Fruit fly (Drosophila melanogaster) whole organism, embryonic: ENCODE results near the gene CG31776.
A peak's percentile ranks its signal among the peaks of the same experiment; 100 is the strongest.

ENCODE experiments used
- Atf3 ChIP-seq: fragments of 200-800 bp; sonication (Bioruptor generic); optimal IDR thresholded peaks from 3 replicates; lab custom pipeline; 2016; ENCODE audit warnings: missing biosample characterization, missing genetic modification characterization
- Awh ChIP-seq: fragments of 200-800 bp; sonication (Bioruptor generic); IDR thresholded peaks from 2 replicates; pipeline ENCODE4, ENCODE4 v1.3.6; 2022; ENCODE audit warnings: missing biosample characterization, missing genetic modification characterization
- Blimp-1 ChIP-seq: fragments of 200-800 bp; sonication (Bioruptor generic); optimal IDR thresholded peaks from 3 replicates; lab custom pipeline; 2018; ENCODE audit warnings: missing biosample characterization, missing genetic modification characterization, mild to moderate bottlenecking, moderate library complexity, missing genetic modification reagents
- CG10267 ChIP-seq: fragments of 200-800 bp; sonication (Bioruptor generic); optimal IDR thresholded peaks from 2 replicates; lab custom pipeline; 2018; ENCODE audit warnings: missing biosample characterization, mild to moderate bottlenecking, missing genetic modification characterization, moderate library complexity
- CG10979 ChIP-seq: fragments of 200-800 bp; sonication (Bioruptor generic); optimal IDR thresholded peaks from 2 replicates; lab custom pipeline; 2018; ENCODE audit warnings: missing biosample characterization, mild to moderate bottlenecking, missing genetic modification characterization, moderate library complexity
- CG11247 ChIP-seq: fragments of 200-800 bp; sonication (Bioruptor generic); IDR thresholded peaks from 2 replicates; pipeline ENCODE4 v1.3.6; 2022; ENCODE audit warnings: missing biosample characterization, missing genetic modification characterization
- CG12104 ChIP-seq: fragments of 200-800 bp; sonication (Bioruptor generic); optimal IDR thresholded peaks from 3 replicates; lab custom pipeline; 2016; ENCODE audit warnings: missing biosample characterization, missing genetic modification characterization
- CG12391 ChIP-seq: fragments of 200-800 bp; sonication (Bioruptor generic); optimal IDR thresholded peaks from 3 replicates; lab custom pipeline; 2018; ENCODE audit warnings: missing biosample characterization, mild to moderate bottlenecking, missing genetic modification characterization, moderate library complexity
- CG12942 ChIP-seq: fragments of 200-800 bp; sonication (Bioruptor generic); optimal IDR thresholded peaks from 3 replicates; lab custom pipeline; 2016; ENCODE audit warnings: missing biosample characterization, missing genetic modification characterization
- CG13894 ChIP-seq: fragments of 200-800 bp; sonication (Bioruptor generic); optimal IDR thresholded peaks from 3 replicates; lab custom pipeline; 2018; ENCODE audit warnings: missing biosample characterization, mild to moderate bottlenecking, missing genetic modification characterization, moderate library complexity
- CG15514 ChIP-seq: fragments of 200-800 bp; sonication (Bioruptor generic); optimal IDR thresholded peaks from 3 replicates; lab custom pipeline; 2017; ENCODE audit warnings: missing biosample characterization, missing genetic modification characterization, mild to moderate bottlenecking, moderate library complexity, missing genetic modification reagents
- CG16815 ChIP-seq: fragments of 200-800 bp; sonication (Bioruptor generic); optimal IDR thresholded peaks from 3 replicates; lab custom pipeline; 2017; ENCODE audit warnings: missing biosample characterization, mild to moderate bottlenecking, missing genetic modification characterization
- CG18262 ChIP-seq: fragments of 200-800 bp; optimal IDR thresholded peaks from 3 replicates; lab custom pipeline; 2019; ENCODE audit warnings: missing biosample characterization, mild to moderate bottlenecking, missing genetic modification characterization, moderate library complexity
- CG18476 ChIP-seq: fragments of 200-800 bp; sonication (Bioruptor generic); optimal IDR thresholded peaks from 2 replicates; lab custom pipeline; 2016; ENCODE audit warnings: missing biosample characterization, mild to moderate bottlenecking, missing genetic modification characterization
- CG3065 ChIP-seq: fragments of 200-800 bp; sonication (Bioruptor generic); optimal IDR thresholded peaks from 2 replicates; lab custom pipeline; 2016; ENCODE audit warnings: missing biosample characterization, missing genetic modification characterization
- CG3281 ChIP-seq: fragments of 200-800 bp; sonication (Bioruptor generic); optimal IDR thresholded peaks from 3 replicates; lab custom pipeline; 2017; ENCODE audit warnings: missing biosample characterization, mild to moderate bottlenecking, missing genetic modification characterization
- CG3847 ChIP-seq: fragments of 200-800 bp; sonication (Bioruptor generic); IDR thresholded peaks from 2 replicates; pipeline ENCODE4 v1.3.6; 2022; ENCODE audit warnings: missing biosample characterization, missing genetic modification characterization
- CG5180 ChIP-seq: fragments of 200-800 bp; sonication (Bioruptor generic); optimal IDR thresholded peaks from 3 replicates; lab custom pipeline; 2017; ENCODE audit warnings: missing biosample characterization, missing genetic modification characterization, mild to moderate bottlenecking, moderate library complexity, missing genetic modification reagents
- CG6689 ChIP-seq: fragments of 200-800 bp; sonication (Bioruptor generic); IDR thresholded peaks from 2 replicates; pipeline ENCODE4 v1.3.6; 2022; ENCODE audit warnings: missing biosample characterization, missing genetic modification characterization
- CG9876 ChIP-seq: fragments of 200-800 bp; sonication (Bioruptor generic); optimal IDR thresholded peaks from 2 replicates; lab custom pipeline; 2016; ENCODE audit warnings: missing biosample characterization, missing genetic modification characterization
- Fer2 ChIP-seq: fragments of 200-800 bp; sonication (Bioruptor generic); optimal IDR thresholded peaks from 2 replicates; lab custom pipeline; 2018; ENCODE audit warnings: missing biosample characterization, mild to moderate bottlenecking, missing genetic modification characterization, moderate library complexity
- Hand ChIP-seq: fragments of 200-800 bp; sonication (Bioruptor generic); optimal IDR thresholded peaks from 2 replicates; lab custom pipeline; 2017; ENCODE audit warnings: mild to moderate bottlenecking, missing biosample characterization, missing genetic modification reagents, missing genetic modification characterization
- Lhr ChIP-seq: fragments of 200-800 bp; sonication (Bioruptor generic); optimal IDR thresholded peaks from 3 replicates; lab custom pipeline; 2017; ENCODE audit warnings: mild to moderate bottlenecking, missing biosample characterization, missing genetic modification reagents, missing genetic modification characterization
- Mad ChIP-seq: fragments of 200-800 bp; sonication (Bioruptor generic); optimal IDR thresholded peaks from 2 replicates; lab custom pipeline; 2016; ENCODE audit warnings: missing biosample characterization, missing genetic modification characterization
- Max ChIP-seq: fragments of 200-800 bp; sonication (Bioruptor generic); optimal IDR thresholded peaks from 2 replicates; lab custom pipeline; 2016; ENCODE audit warnings: missing biosample characterization, mild to moderate bottlenecking, missing genetic modification characterization
- Oli ChIP-seq: fragments of 200-800 bp; sonication (Bioruptor generic); optimal IDR thresholded peaks from 2 replicates; lab custom pipeline; 2018; ENCODE audit warnings: missing biosample characterization, mild to moderate bottlenecking, missing genetic modification characterization, moderate library complexity
- Pdp1 ChIP-seq, 2 experiments: fragments of 200-800 bp; sonication (Bioruptor generic); optimal IDR thresholded peaks; 3 replicates each; lab custom pipeline; 2016; ENCODE audit warnings: missing biosample characterization in 2 of 2, missing genetic modification characterization in 2 of 2, mild to moderate bottlenecking in 1 of 2, moderate library complexity in 1 of 2
- Usf ChIP-seq: fragments of 200-800 bp; sonication (Bioruptor generic); optimal IDR thresholded peaks from 2 replicates; lab custom pipeline; 2017; ENCODE audit warnings: missing genotype, missing biosample characterization, missing genetic modification characterization
- ash1 ChIP-seq: fragments of 200-800 bp; sonication (Bioruptor generic); optimal IDR thresholded peaks from 2 replicates; lab custom pipeline; 2018; ENCODE audit warnings: missing biosample characterization, mild to moderate bottlenecking, missing genetic modification characterization
- bbx ChIP-seq: fragments of 200-800 bp; sonication (Bioruptor generic); IDR thresholded peaks from 2 replicates; pipeline ENCODE4 v1.3.6; 2022; ENCODE audit warnings: missing biosample characterization, missing genetic modification characterization; ENCODE audit not compliant: partially characterized antibody
- cg ChIP-seq: fragments of 200-800 bp; sonication (Bioruptor generic); optimal IDR thresholded peaks from 3 replicates; lab custom pipeline; 2019; ENCODE audit warnings: missing biosample characterization, mild to moderate bottlenecking, missing genetic modification characterization, moderate library complexity
- chinmo ChIP-seq: fragments of 200-800 bp; sonication (Bioruptor generic); IDR thresholded peaks from 4 replicates; pipeline ENCODE4 v1.3.6; 2022; ENCODE audit warnings: missing biosample characterization, missing genetic modification characterization; ENCODE audit not compliant: partially characterized antibody
- crol ChIP-seq: fragments of 200-800 bp; sonication (Bioruptor generic); IDR thresholded peaks from 2 replicates; pipeline ENCODE4 v1.3.6; 2022; ENCODE audit warnings: missing biosample characterization, missing genetic modification characterization
- dati ChIP-seq: fragments of 200-800 bp; sonication (Bioruptor generic); IDR thresholded peaks from 2 replicates; pipeline ENCODE4 v1.3.6; 2022; ENCODE audit warnings: missing biosample characterization, missing genetic modification characterization
- eve ChIP-seq, 2 experiments: fragments of >200 bp; optimal IDR thresholded peaks; 2 replicates each; lab custom pipeline; 2017; ENCODE audit warnings: missing biosample characterization in 2 of 2, missing genetic modification characterization in 2 of 2
- gcm2 ChIP-seq: fragments of 200-800 bp; sonication (Bioruptor generic); optimal IDR thresholded peaks from 2 replicates; lab custom pipeline; 2016; ENCODE audit warnings: missing biosample characterization, missing genetic modification characterization
- kah ChIP-seq: fragments of 200-800 bp; sonication (Bioruptor generic); optimal IDR thresholded peaks from 2 replicates; lab custom pipeline; 2018; ENCODE audit warnings: missing biosample characterization, mild to moderate bottlenecking, missing genetic modification characterization
- luna ChIP-seq: fragments of 200-800 bp; sonication (Bioruptor generic); optimal IDR thresholded peaks from 2 replicates; lab custom pipeline; 2016; ENCODE audit warnings: missing biosample characterization, missing genetic modification characterization
- run ChIP-seq: fragments of 200-800 bp; sonication (Bioruptor generic); optimal IDR thresholded peaks from 3 replicates; lab custom pipeline; 2018; ENCODE audit warnings: missing biosample characterization, mild to moderate bottlenecking, missing genetic modification characterization
- salm ChIP-seq: fragments of 200-800 bp; sonication (Bioruptor generic); optimal IDR thresholded peaks from 2 replicates; lab custom pipeline; 2018; ENCODE audit warnings: missing biosample characterization, mild to moderate bottlenecking, missing genetic modification characterization
- sd ChIP-seq: fragments of 200-800 bp; sonication (Bioruptor generic); optimal IDR thresholded peaks from 3 replicates; lab custom pipeline; 2018; ENCODE audit warnings: missing biosample characterization, mild to moderate bottlenecking, missing genetic modification characterization, moderate library complexity
- sens-2 ChIP-seq: fragments of 200-800 bp; sonication (Bioruptor generic); IDR thresholded peaks from 2 replicates; pipeline ENCODE4 v1.3.6; 2022; ENCODE audit warnings: missing biosample characterization, missing genetic modification characterization
- slp2 ChIP-seq: fragments of 200-800 bp; sonication (Bioruptor generic); optimal IDR thresholded peaks from 2 replicates; lab custom pipeline; 2016; ENCODE audit warnings: missing biosample characterization, missing genetic modification characterization
- sr ChIP-seq: fragments of 200-800 bp; sonication (Bioruptor generic); IDR thresholded peaks from 3 replicates; pipeline ENCODE4 v1.3.6; 2022; ENCODE audit warnings: missing biosample characterization, missing genetic modification characterization
- twi ChIP-seq: fragments of 200-800 bp; optimal IDR thresholded peaks from 2 replicates; lab custom pipeline; 2019; ENCODE audit warnings: missing biosample characterization, mild to moderate bottlenecking, missing genetic modification characterization, moderate library complexity
- vvl ChIP-seq: fragments of 200-800 bp; sonication (Bioruptor generic); IDR thresholded peaks from 2 replicates; pipeline ENCODE4 v1.3.6; 2022; ENCODE audit warnings: missing biosample characterization, missing genetic modification characterization
- zen2 ChIP-seq: fragments of 200-800 bp; sonication (Bioruptor generic); IDR thresholded peaks from 3 replicates; pipeline ENCODE4 v1.3.6; 2022; ENCODE audit warnings: missing biosample characterization, missing genetic modification characterization; ENCODE audit not compliant: partially characterized antibody

Gene CG31776

dm6 chr2L:3507209-3508164 lies 37.5 kb downstream of the CG31776 start, which contains the start of gene tim (continued):
- peak; percentile 1 for TF ChIP-seq salm (tag; lab: Kevin White, UChicago)
- no peak for TF ChIP-seq slp2
- TF ChIP-seq Hand (GFP tag; lab: Kevin White, UChicago) = no peak
- peak; percentile 57 for TF ChIP-seq bbx (GFP tag; lab: Robert Waterston, UW)
- no peak for TF ChIP-seq Usf (GFP tag; lab: Kevin White, UChicago)
- TF ChIP-seq CG3281 = no peak
- TF ChIP-seq gcm2 (GFP tag; lab: Kevin White, UChicago) = no peak
- peak; percentile 5 for TF ChIP-seq run (tag; lab: Kevin White, UChicago)
- TF ChIP-seq Pdp1 (GFP tag; optimal IDR thresholded peaks at IDR 0.05; lab: Kevin White, UChicago) = peak in 1 of 2 experiments; percentile 76
- TF ChIP-seq CG13894 (tag; lab: Kevin White, UChicago) = no peak
- TF ChIP-seq chinmo (GFP tag; lab: Robert Waterston, UW) = peak; percentile 67; the same call in 1 of the 4 replicates
- TF ChIP-seq luna = no peak
- no peak for TF ChIP-seq Fer2 (tag; lab: Kevin White, UChicago)
- TF ChIP-seq Awh (GFP tag; lab: Robert Waterston, UW) = no peak
- no peak for TF ChIP-seq eve (GFP tag; optimal IDR thresholded peaks at IDR 0.05; lab: Kevin White, UChicago)
- no peak for TF ChIP-seq CG3065 (GFP tag; lab: Kevin White, UChicago)
- TF ChIP-seq sd = no peak
- no peak for TF ChIP-seq sens-2 (GFP tag; lab: Robert Waterston, UW)
- TF ChIP-seq CG9876 (GFP tag; lab: Kevin White, UChicago) = no peak
- 0 out of 3 replicates have a peak, but pooled peaks have one; percentile 8 for TF ChIP-seq zen2 (GFP tag; lab: Robert Waterston, UW)
- no peak for TF ChIP-seq Mad
- no peak for TF ChIP-seq Lhr (GFP tag; lab: Kevin White, UChicago)
- peak; percentile 77 for TF ChIP-seq cg (GFP tag; lab: Kevin White, UChicago)
- TF ChIP-seq CG6689 (GFP tag; lab: Robert Waterston, UW) = 0 out of 2 replicates have a peak, but pooled peaks have one; percentile 9
- peak; percentile 91 for TF ChIP-seq sr (GFP tag; lab: Robert Waterston, UW)
- TF ChIP-seq Max = peak; percentile 9
- TF ChIP-seq kah (GFP tag; lab: Kevin White, UChicago) = peak; percentile 75
- peak; percentile 46 for TF ChIP-seq vvl (GFP tag; lab: Robert Waterston, UW)
- peak; percentile 36 for TF ChIP-seq CG10267 (tag; lab: Kevin White, UChicago)
- TF ChIP-seq CG18262 (tag; lab: Kevin White, UChicago) = peak; percentile 48
- no peak for TF ChIP-seq twi
- TF ChIP-seq dati (GFP tag; lab: Robert Waterston, UW) = no peak
- TF ChIP-seq ash1 = no peak
- no peak for TF ChIP-seq CG5180 (GFP tag; lab: Kevin White, UChicago)
- no peak for TF ChIP-seq Atf3
- peak; percentile 50 for TF ChIP-seq CG10979 (tag; lab: Kevin White, UChicago)
- TF ChIP-seq CG11247 = no peak
- TF ChIP-seq CG12104 (GFP tag; lab: Kevin White, UChicago) = peak; percentile 31
- no peak for TF ChIP-seq CG18476 (GFP tag; lab: Kevin White, UChicago)
- TF ChIP-seq CG3847 = no peak
- TF ChIP-seq Oli = peak; percentile 26
- peak; percentile 44 for TF ChIP-seq CG12942 (GFP tag; lab: Kevin White, UChicago)
- TF ChIP-seq Blimp-1 (GFP tag; lab: Kevin White, UChicago) = peak; percentile 50
- TF ChIP-seq CG15514 = peak; percentile 20
- TF ChIP-seq CG12391 (tag; lab: Kevin White, UChicago) = peak; percentile 63
- TF ChIP-seq CG16815 (GFP tag; lab: Kevin White, UChicago) = peak; percentile 6
- TF ChIP-seq crol (GFP tag; lab: Robert Waterston, UW) = 0 out of 2 replicates have a peak, but pooled peaks have one; percentile 32
